Worm (Caenorhabditis elegans): ENCODE measurements around the gene ZC204.13.

Gene ZC204.13

DNA sequence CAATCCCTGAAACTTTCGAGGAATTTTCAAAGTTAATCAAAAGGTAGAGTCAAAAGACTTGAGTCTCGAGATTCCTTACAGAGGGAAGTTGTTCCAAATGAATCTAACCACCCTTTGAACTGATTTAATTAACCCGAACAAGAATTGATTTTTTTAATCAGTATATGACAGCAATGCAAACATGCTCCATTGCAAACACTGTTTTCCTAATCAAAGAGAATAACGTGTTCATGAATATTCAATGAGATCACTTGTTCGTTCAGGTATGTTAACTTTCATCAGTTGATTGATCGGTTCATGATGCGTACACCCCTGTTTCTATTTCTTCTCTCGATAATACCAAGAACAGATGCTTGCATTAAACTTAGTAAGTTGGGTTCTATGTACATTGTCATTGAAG is 35.1 kb downstream of the ZC204.13 start, which contains the start of gene C08E3.14:
Gene C08E3.14, plus strand, starts transcription at position 301 of the 400 bp plus-strand sequence.
- TF ChIP-seq unc-62 (GFP tag; optimal IDR thresholded peaks at IDR 0.05) = no peak

DNA sequence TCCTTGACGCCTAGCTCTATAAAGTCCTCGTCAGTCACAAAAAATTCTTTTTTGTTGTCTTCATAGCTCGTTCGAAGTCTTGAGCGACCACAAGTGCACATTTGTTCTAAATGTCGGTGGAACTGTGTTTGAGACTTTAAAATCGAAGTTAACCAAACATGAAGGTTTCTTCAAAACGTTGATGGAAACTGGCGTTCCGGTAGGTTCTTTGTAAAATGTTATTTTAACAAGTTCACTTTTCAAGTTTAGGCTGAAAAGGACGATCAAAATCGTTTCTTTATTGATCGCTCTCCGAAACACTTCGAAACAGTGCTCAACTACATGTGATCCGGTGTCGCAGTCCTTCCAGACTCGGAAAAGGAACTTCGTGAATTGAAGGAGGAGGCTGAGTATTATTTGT is 36.2 kb downstream of the ZC204.13 start, which contains the start of gene fbxa-160:
Gene fbxa-160, minus strand, starts transcription at position 101 of the 400 bp plus-strand sequence.
- no peak for TF ChIP-seq unc-62 (GFP tag; optimal IDR thresholded peaks at IDR 0.05)

DNA sequence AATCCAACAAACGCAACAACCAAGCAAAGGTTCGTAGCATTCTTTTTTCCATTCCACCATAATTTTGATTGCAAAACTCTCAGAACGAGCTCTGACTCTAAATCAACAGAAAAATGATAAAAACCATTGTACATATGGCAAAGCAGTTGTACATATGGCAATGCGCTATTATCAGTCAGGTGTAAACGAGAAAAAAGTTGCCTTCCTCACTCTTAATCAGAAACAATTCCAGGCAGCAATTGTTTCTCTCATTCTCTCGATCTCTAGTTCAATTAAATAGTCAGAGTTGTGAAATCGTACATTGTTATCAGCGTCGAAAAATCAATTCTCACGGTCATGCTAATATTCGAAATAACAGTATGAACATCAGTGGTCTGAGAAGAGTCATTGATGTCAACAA is 39.0 kb downstream of the ZC204.13 start:
- no peak for TF ChIP-seq unc-62 (GFP tag; optimal IDR thresholded peaks at IDR 0.05)

DNA sequence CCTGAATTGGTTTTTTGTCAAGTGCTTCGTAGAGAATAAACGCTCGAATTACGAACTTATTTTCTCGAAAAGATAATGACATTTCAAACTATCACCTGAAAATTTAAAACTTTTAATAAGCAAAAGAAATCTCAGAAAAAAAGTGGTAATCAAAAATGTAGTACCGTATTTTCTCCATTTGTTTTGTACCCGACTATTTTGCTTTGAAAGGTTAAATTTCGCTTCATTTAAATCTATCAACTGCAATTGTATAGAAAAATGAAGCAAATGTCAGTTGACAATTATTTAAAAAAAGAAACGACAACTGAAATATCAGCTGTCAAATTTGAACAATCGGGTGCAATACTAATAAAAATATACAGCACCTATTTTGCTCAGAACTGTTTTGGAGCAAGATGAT is 39.6 kb downstream of the ZC204.13 start, which contains the start of gene fbxa-158:
Gene fbxa-158, minus strand, starts transcription at position 101 of the 400 bp plus-strand sequence.
- TF ChIP-seq unc-62 (GFP tag; optimal IDR thresholded peaks at IDR 0.05) = no peak

DNA sequence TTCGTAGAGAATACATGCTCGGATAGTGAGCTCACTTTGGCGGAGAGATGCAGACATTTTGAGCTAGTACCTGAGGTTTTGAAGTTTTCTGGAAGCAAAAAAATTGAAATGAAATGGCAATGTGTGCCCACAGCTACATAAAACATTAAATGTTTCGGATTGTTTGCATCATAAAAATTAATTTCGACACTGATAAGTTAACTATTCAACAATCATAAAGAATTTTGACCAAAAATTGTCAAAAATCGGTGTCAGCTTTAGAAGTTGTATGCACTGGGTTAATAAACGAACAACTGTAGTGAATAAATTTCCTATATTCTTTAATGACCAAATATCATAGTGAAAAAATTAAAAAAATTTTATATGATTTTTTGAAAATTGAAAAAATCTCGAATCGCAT is 41.8 kb downstream of the ZC204.13 start, which contains the start of gene fbxa-166:
Gene fbxa-166, minus strand, starts transcription at position 101 of the 400 bp plus-strand sequence.
- TF ChIP-seq unc-62 (GFP tag; optimal IDR thresholded peaks at IDR 0.05) = no peak

DNA sequence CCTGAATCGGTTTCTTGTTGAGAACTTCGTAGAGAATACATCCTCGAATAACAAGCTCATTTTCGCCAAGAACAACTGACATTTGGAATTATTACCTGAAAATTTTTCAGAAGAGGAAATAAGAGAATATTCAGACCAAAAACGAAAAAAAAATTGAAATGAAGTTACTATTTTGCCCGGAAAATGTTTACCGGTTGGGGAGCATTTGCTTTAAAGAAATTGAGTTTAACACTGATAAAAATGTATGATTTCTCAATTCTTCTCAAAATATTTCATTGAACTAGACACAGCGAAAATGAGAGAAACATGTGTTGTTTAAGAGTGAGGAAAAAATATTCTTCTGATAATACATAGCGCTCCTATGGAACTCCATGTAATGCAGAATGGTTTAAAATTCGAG is 44.4 kb downstream of the ZC204.13 start, which contains the start of gene fbxa-165:
Gene fbxa-165, minus strand, starts transcription at position 101 of the 400 bp plus-strand sequence.
- TF ChIP-seq unc-62 (GFP tag; optimal IDR thresholded peaks at IDR 0.05) = no peak

DNA sequence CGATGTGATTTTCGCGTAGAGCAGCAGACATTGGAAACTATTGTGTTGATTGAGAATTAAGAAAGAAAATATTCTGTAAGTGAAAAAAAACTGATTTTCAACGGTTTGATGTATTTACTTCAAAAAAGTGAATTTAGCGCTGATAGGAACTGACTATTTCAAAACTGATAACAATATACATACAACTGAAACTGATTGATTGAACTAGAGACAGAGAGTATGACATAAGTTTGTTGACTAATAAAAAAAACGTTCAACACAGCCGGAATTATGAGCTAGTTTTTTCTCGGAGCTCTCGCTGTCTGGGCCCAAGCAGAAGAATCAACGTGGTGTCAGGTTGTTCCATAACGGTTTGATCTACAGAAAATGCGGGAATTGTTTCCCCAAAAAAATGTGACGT is 46.8 kb downstream of the ZC204.13 start, which contains the start of gene fbxa-164:
Gene fbxa-164, minus strand, starts transcription at position 101 of the 400 bp plus-strand sequence.
- TF ChIP-seq unc-62 (GFP tag; optimal IDR thresholded peaks at IDR 0.05) = no peak

DNA sequence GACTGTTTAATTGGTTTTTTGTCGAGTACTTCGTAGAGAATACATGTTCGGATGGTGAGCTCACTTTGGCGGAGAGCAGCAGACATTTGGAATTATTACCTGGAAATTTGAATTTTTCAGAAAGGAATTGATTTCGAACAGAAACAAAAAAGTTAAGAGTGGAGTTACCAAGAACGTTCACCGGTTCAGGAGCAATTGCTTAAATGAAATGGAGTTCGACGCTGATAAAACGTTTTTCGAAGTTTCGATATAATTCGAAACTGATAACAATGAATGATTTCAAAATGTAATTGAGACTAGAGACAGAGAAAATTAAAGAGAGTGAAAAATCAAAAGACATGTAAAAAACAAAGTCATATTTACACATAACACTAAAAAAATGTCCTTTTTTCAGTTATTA is 50.2 kb downstream of the ZC204.13 start, which contains the start of gene fbxa-163:
Gene fbxa-163, minus strand, starts transcription at position 101 of the 400 bp plus-strand sequence.
- TF ChIP-seq unc-62 (GFP tag; optimal IDR thresholded peaks at IDR 0.05) = no peak

All from whole organism, dauer.